Fruit fly (Drosophila melanogaster): ENCODE results near the gene RpS13.
A peak's percentile ranks its signal among the peaks of the same experiment; 100 is the strongest.

The RpS13 gene

DNA sequence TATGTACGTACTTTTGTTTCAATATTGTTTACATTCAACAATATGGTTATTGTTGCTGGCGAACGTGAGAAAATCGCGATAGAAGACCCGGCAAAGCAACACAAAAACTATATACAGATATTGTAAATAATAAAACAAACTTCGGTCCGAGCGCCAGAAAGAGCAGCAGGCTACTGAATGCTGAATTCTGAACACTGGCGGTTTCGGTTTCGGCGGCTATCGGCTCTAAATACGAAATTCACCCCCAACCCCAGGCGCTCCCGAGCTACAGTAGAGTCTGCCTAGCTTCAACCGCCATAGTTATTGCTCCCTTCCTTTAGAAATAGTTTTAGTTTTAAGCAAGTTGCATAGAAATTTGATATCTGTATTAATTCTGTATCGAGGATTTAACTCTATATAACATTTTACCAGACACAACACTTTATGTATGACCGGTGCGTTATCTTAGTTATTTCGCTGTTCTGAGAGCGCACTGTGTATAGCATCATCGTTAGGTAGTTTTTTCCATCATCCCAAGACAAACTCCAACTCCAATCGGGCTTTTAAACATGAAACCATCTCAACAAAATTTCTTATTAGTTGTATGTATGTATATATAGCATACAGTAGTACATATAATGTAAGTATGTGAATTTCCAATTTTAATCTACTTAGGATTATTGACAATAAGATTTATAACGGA lies 2.0 kb downstream of the RpS13 start, which contains the start of gene CG7627 (continued):
- no peak for TF ChIP-seq CG16813 (GFP tag; IDR thresholded peaks at IDR 0.05; ENCODE audit: partially characterized antibody)
- peak; percentile 64 for TF ChIP-seq CG18476 (GFP tag; optimal IDR thresholded peaks at IDR 0.05)
- TF ChIP-seq klu (GFP tag; IDR thresholded peaks at IDR 0.05): peak; percentile 25; the same call in 1 of the 2 replicates
- TF ChIP-seq tio (GFP tag; optimal IDR thresholded peaks at IDR 0.05): peak; percentile 69
- TF ChIP-seq Hr39 (optimal IDR thresholded peaks at IDR 0.05): no peak
- TF ChIP-seq crc (GFP tag; optimal IDR thresholded peaks at IDR 0.05): peak; percentile 68
- TF ChIP-seq Side (GFP tag; optimal IDR thresholded peaks at IDR 0.05): peak; percentile 70
- TF ChIP-seq Bgb (GFP tag; IDR thresholded peaks at IDR 0.05; ENCODE audit: partially characterized antibody): peak; percentile 38; the same call in 1 of the 2 replicates
- TF ChIP-seq gro (GFP tag; optimal IDR thresholded peaks at IDR 0.05): peak; percentile 75
- peak; percentile 43 for TF ChIP-seq CG33557 (GFP tag; optimal IDR thresholded peaks at IDR 0.05)
- TF ChIP-seq CG1603 (tag; optimal IDR thresholded peaks at IDR 0.05): peak; percentile 80
- TF ChIP-seq pita (GFP tag; optimal IDR thresholded peaks at IDR 0.05): no peak
- TF ChIP-seq CrebB (tag; optimal IDR thresholded peaks at IDR 0.05): peak; percentile 64
- TF ChIP-seq slou (GFP tag; optimal IDR thresholded peaks at IDR 0.05): peak; percentile 17
- peak; percentile 50; the same call in 1 of the 3 replicates for TF ChIP-seq CG2889 (GFP tag; IDR thresholded peaks at IDR 0.05)
- no peak for TF ChIP-seq aop (GFP tag; IDR thresholded peaks at IDR 0.05)
- TF ChIP-seq NC2β (GFP tag; optimal IDR thresholded peaks at IDR 0.05): peak; percentile 49
- TF ChIP-seq HLH3B (GFP tag; IDR thresholded peaks at IDR 0.05): peak; percentile 81
- TF ChIP-seq z (GFP tag; IDR thresholded peaks at IDR 0.05): no peak
- TF ChIP-seq Hand (GFP tag; optimal IDR thresholded peaks at IDR 0.05): peak; percentile 62
- TF ChIP-seq bab2 (GFP tag; optimal IDR thresholded peaks at IDR 0.05): peak; percentile 74
- peak; percentile 80 for TF ChIP-seq CG17328 (GFP tag; IDR thresholded peaks at IDR 0.05)
- peak; percentile 53 for TF ChIP-seq CG12155 (GFP tag; optimal IDR thresholded peaks at IDR 0.05)
- peak; percentile 60 for TF ChIP-seq Rx (GFP tag; IDR thresholded peaks at IDR 0.05)
- TF ChIP-seq CG14050 (GFP tag; IDR thresholded peaks at IDR 0.05): peak; percentile 52; the same call in 2 of the 3 replicates
- no peak for TF ChIP-seq zen2 (GFP tag; IDR thresholded peaks at IDR 0.05; ENCODE audit: partially characterized antibody)
- peak; percentile 59 for TF ChIP-seq pho (GFP tag; optimal IDR thresholded peaks at IDR 0.05)
- TF ChIP-seq CG13296 (GFP tag; optimal IDR thresholded peaks at IDR 0.05): peak; percentile 67
- no peak for TF ChIP-seq fd102C (GFP tag; optimal IDR thresholded peaks at IDR 0.05)
- no peak for TF ChIP-seq inv (GFP tag; IDR thresholded peaks at IDR 0.05; ENCODE audit: partially characterized antibody)
- peak; percentile 27; the same call in 1 of the 2 replicates for TF ChIP-seq amos (GFP tag; IDR thresholded peaks at IDR 0.05; ENCODE audit: partially characterized antibody)
- TF ChIP-seq CG16779 (GFP tag; IDR thresholded peaks at IDR 0.05): 0 out of 2 replicates have a peak, but pooled peaks have one; percentile 34
- TF ChIP-seq lab (GFP tag; optimal IDR thresholded peaks at IDR 0.05): peak; percentile 88
- no peak for TF ChIP-seq CG8478 (optimal IDR thresholded peaks at IDR 0.05)
- TF ChIP-seq Hey (tag; optimal IDR thresholded peaks at IDR 0.05): no peak
- peak; percentile 82 for TF ChIP-seq Fer3 (tag; optimal IDR thresholded peaks at IDR 0.05)
- TF ChIP-seq Scr (GFP tag; IDR thresholded peaks at IDR 0.05; ENCODE audit: partially characterized antibody): 0 out of 2 replicates have a peak, but pooled peaks have one; percentile 26
- peak; percentile 55 for TF ChIP-seq sug (tag; optimal IDR thresholded peaks at IDR 0.05)
- TF ChIP-seq ara (GFP tag; IDR thresholded peaks at IDR 0.05): peak; percentile 71
- peak; percentile 51 for TF ChIP-seq scrt (GFP tag; optimal IDR thresholded peaks at IDR 0.05)
- TF ChIP-seq ro (GFP tag; IDR thresholded peaks at IDR 0.05): peak; percentile 70
- peak; percentile 81 for TF ChIP-seq CG3281 (GFP tag; optimal IDR thresholded peaks at IDR 0.05)
- TF ChIP-seq gcm2 (GFP tag; optimal IDR thresholded peaks at IDR 0.05): peak; percentile 57
- peak; percentile 17 for TF ChIP-seq nerfin-1 (tag; optimal IDR thresholded peaks at IDR 0.05)
- TF ChIP-seq CG12744 (GFP tag; optimal IDR thresholded peaks at IDR 0.05): peak; percentile 6
- TF ChIP-seq CG6813 (GFP tag; optimal IDR thresholded peaks at IDR 0.05): peak; percentile 78
- peak; percentile 20 for TF ChIP-seq Hmx (GFP tag; optimal IDR thresholded peaks at IDR 0.05)
- peak; percentile 59 for TF ChIP-seq CG31365 (tag; optimal IDR thresholded peaks at IDR 0.05)
- peak; percentile 87 for TF ChIP-seq Rfx (GFP tag; IDR thresholded peaks at IDR 0.05)

Data from whole organism, embryonic.